Worm (Caenorhabditis elegans): ENCODE results near the gene F54B11.10.

- TF ChIP-seq skn-1 (tag; optimal IDR thresholded peaks at IDR 0.05) (no peak), ceh-82 (tag; optimal IDR thresholded peaks at IDR 0.05) (no peak), mdl-1 (tag; optimal IDR thresholded peaks at IDR 0.05) (no peak), zag-1 (tag; optimal IDR thresholded peaks at IDR 0.05) (no peak), R02D3.7 (tag; optimal IDR thresholded peaks at IDR 0.05) (no peak), ztf-4 (tag; optimal IDR thresholded peaks at IDR 0.05) (no peak), lin-39 (tag; optimal IDR thresholded peaks at IDR 0.05) (no peak), ZK546.5 (tag; optimal IDR thresholded peaks at IDR 0.05) (no peak), snpc-4 (tag; optimal IDR thresholded peaks at IDR 0.05) (no peak), nhr-6 (tag; optimal IDR thresholded peaks at IDR 0.05) (no peak)
These were observed 12.1 kb upstream of the F54B11.10 start, which contains the start of gene R01E6.7 for ce11 chrX:13569854-13570253.

Data from whole organism, L2 larva.